Fruit fly (Drosophila melanogaster): ENCODE data around the gene SF2.

DNA sequence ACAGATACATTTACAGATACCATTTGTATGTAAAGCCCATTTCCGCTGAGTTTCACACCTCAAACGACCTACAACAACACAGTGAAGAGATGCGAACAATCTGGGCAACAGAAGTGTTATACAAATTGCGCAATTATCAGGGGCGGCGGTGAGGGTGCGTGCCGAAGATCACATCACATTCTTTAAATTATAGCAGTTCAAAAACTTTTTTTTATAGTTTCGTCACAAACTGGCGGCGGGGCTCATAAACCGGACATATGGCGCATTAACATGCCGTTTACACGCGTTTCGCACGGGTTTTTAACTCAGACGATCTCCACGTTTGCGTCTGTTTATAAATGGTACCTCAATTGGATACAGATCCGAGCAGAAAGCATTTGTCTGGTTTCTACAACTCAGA lies 11.4 kb upstream of the SF2 start:
- TF ChIP-seq CG8478 (optimal IDR thresholded peaks at IDR 0.05) (no peak), CTCF (optimal IDR thresholded peaks at IDR 0.05) (no peak)
